Fruit fly (Drosophila melanogaster) whole organism, pupa: ENCODE results near the gene CCT4.

Source experiments
- CG10348 ChIP-seq: fragments of 200-800 bp; sonication (Bioruptor generic); IDR thresholded peaks from 2 replicates; pipeline ENCODE4 v1.3.6; 2022; ENCODE audit warnings: missing biosample characterization, missing genetic modification characterization
- CG12605 ChIP-seq: fragments of 200-800 bp; sonication (Bioruptor generic); IDR thresholded peaks from 2 replicates; pipeline ENCODE4 v1.3.6; 2022; ENCODE audit warnings: missing biosample characterization, missing genetic modification characterization
- CG13204 ChIP-seq: fragments of 200-800 bp; sonication (Bioruptor generic); optimal IDR thresholded peaks from 2 replicates; lab custom pipeline; 2018; ENCODE audit warnings: missing biosample characterization, mild to moderate bottlenecking, missing genetic modification characterization, moderate library complexity
- CG14655 ChIP-seq: fragments of 200-800 bp; sonication (Bioruptor generic); optimal IDR thresholded peaks from 3 replicates; lab custom pipeline; 2017; ENCODE audit warnings: mild to moderate bottlenecking, missing biosample characterization, missing genetic modification reagents, missing genetic modification characterization
- CG15710 ChIP-seq: fragments of 200-800 bp; sonication (Bioruptor generic); optimal IDR thresholded peaks from 2 replicates; lab custom pipeline; 2018; ENCODE audit warnings: missing biosample characterization, mild to moderate bottlenecking, missing genetic modification characterization, moderate library complexity
- CG17806 ChIP-seq: fragments of 200-800 bp; sonication (Bioruptor generic); optimal IDR thresholded peaks from 2 replicates; lab custom pipeline; 2018; ENCODE audit warnings: missing biosample characterization, mild to moderate bottlenecking, missing genetic modification characterization, moderate library complexity
- CG32121 ChIP-seq: fragments of 200-800 bp; sonication (Bioruptor generic); IDR thresholded peaks from 2 replicates; pipeline ENCODE4 v1.3.6; 2022; ENCODE audit warnings: missing biosample characterization, missing genetic modification characterization
- CG34367 ChIP-seq: fragments of 200-800 bp; sonication (Bioruptor generic); optimal IDR thresholded peaks from 2 replicates; lab custom pipeline; 2018; ENCODE audit warnings: missing biosample characterization, mild to moderate bottlenecking, missing genetic modification characterization
- CG4496 ChIP-seq: fragments of 200-800 bp; sonication (Bioruptor generic); IDR thresholded peaks from 3 replicates; pipeline ENCODE4 v1.3.6; 2022; ENCODE audit warnings: missing biosample characterization, missing genetic modification characterization
- CG8159 ChIP-seq: fragments of 200-800 bp; sonication (Bioruptor generic); optimal IDR thresholded peaks from 3 replicates; lab custom pipeline; 2018; ENCODE audit warnings: missing biosample characterization, mild to moderate bottlenecking, missing genetic modification characterization, moderate library complexity
- CG8301 ChIP-seq: fragments of 200-800 bp; sonication (Bioruptor generic); optimal IDR thresholded peaks from 2 replicates; lab custom pipeline; 2018; ENCODE audit warnings: missing biosample characterization, mild to moderate bottlenecking, missing genetic modification characterization
- CG9948 ChIP-seq: fragments of 200-800 bp; sonication (Bioruptor generic); optimal IDR thresholded peaks from 2 replicates; lab custom pipeline; 2018; ENCODE audit warnings: missing biosample characterization, mild to moderate bottlenecking, missing genetic modification characterization, moderate library complexity
- D1 ChIP-seq: fragments of 200-800 bp; sonication (Bioruptor generic); optimal IDR thresholded peaks from 2 replicates; lab custom pipeline; 2018; ENCODE audit warnings: missing biosample characterization, mild to moderate bottlenecking, missing genetic modification characterization, moderate library complexity
- EcR ChIP-seq: fragments of 200-800 bp; sonication (Bioruptor generic); optimal IDR thresholded peaks from 3 replicates; lab custom pipeline; 2019; ENCODE audit warnings: missing biosample characterization, missing genetic modification characterization, mild to moderate bottlenecking, moderate library complexity, missing genetic modification reagents
- Ets98B ChIP-seq: fragments of 200-800 bp; sonication (Bioruptor generic); IDR thresholded peaks from 2 replicates; pipeline ENCODE4 v1.3.6; 2022; ENCODE audit warnings: missing biosample characterization, missing genetic modification characterization
- Pif1A ChIP-seq: fragments of 200-800 bp; sonication (Bioruptor generic); optimal IDR thresholded peaks from 3 replicates; lab custom pipeline; 2016; ENCODE audit warnings: missing biosample characterization, missing genetic modification characterization
- Pif1B ChIP-seq: fragments of 200-800 bp; sonication (Bioruptor generic); optimal IDR thresholded peaks from 3 replicates; lab custom pipeline; 2016; ENCODE audit warnings: missing biosample characterization, missing genetic modification characterization
- Snoo ChIP-seq: fragments of 200-800 bp; sonication (Bioruptor generic); optimal IDR thresholded peaks from 3 replicates; lab custom pipeline; 2017; ENCODE audit warnings: missing biosample characterization, mild to moderate bottlenecking, missing genetic modification characterization, inconsistent platforms
- fd96Ca ChIP-seq: fragments of 200-800 bp; sonication (Bioruptor generic); IDR thresholded peaks from 3 replicates; pipeline ENCODE4 v1.3.6; 2022; ENCODE audit warnings: missing biosample characterization, missing genetic modification characterization
- gl ChIP-seq: fragments of 200-800 bp; sonication (Bioruptor generic); optimal IDR thresholded peaks from 2 replicates; lab custom pipeline; 2018; ENCODE audit warnings: missing biosample characterization, mild to moderate bottlenecking, missing genetic modification characterization
- rn ChIP-seq: fragments of 200-800 bp; sonication (Bioruptor generic); IDR thresholded peaks from 2 replicates; pipeline ENCODE4 v1.3.6; 2022; ENCODE audit warnings: missing biosample characterization, missing genetic modification characterization

The CCT4 gene

DNA sequence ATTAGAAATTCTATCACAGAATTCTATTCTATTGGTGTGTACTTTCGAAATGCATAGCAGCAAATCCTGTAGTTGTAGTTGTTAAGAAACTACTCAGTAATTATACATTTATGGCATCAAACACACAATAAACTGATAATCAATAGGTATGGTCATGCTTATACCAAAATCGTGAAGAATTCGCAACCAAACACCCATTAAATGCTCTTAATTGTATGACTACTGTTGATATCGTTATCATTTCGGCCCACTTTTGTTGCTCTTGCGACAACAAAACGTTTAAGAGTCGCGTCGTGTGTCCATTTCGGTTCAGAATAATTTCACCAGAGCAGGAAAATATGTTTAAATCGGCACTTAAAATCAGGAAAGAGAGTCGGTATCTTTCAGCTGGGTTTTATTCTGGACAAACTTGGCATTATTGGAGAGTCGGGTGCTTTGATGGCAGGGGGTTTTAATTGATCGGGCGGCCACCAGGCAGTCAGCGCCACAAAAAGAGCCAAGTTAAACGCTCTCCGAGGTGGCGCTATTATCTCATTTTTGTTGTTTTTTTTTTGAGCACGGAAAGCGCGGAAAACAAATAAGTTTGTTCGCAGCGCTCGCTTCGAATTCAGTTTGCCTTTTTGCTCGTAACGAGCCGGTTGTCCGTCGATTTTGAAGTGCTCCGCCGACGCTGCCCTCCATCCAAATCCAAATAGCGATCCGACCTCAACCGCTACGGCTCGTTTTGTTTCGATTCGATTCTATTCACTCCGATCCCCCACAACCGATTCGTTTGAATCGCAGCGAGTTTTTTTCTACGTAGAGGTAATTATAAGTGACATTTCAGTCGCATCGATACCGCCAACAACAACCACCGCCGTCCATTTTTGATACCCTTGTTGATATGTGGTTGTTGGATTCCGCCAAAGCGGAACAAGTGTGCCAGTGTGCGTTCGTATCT lies 26.0 kb upstream of the CCT4 start, which contains the start of gene MRP:
Gene MRP (plus strand): TSS at position 609 of the 940 bp plus-strand sequence.
- TF ChIP-seq fd96Ca (peak; percentile 52; the same call in 2 of the 3 replicates), CG15710 (no peak), gl (no peak), CG8301 (tag; lab: Kevin White, UChicago) (no peak), CG12605 (GFP tag; lab: Robert Waterston, UW) (no peak), Pif1A (no peak), D1 (tag; lab: Kevin White, UChicago) (no peak), CG14655 (GFP tag; lab: Kevin White, UChicago) (no peak), CG17806 (tag; lab: Kevin White, UChicago) (no peak), Snoo (tag; lab: Kevin White, UChicago) (no peak), rn (no peak), CG4496 (GFP tag; lab: Robert Waterston, UW) (peak; percentile 44; the same call in 1 of the 3 replicates), CG10348 (GFP tag; lab: Robert Waterston, UW) (no peak), Pif1B (GFP tag; lab: Kevin White, UChicago) (no peak), CG32121 (GFP tag; lab: Robert Waterston, UW) (peak; percentile 54; the same call in 1 of the 2 replicates), CG8159 (tag; lab: Kevin White, UChicago) (no peak), Ets98B (GFP tag; lab: Robert Waterston, UW) (peak; percentile 53), CG13204 (GFP tag; lab: Kevin White, UChicago) (no peak), CG9948 (tag; lab: Kevin White, UChicago) (no peak)

DNA sequence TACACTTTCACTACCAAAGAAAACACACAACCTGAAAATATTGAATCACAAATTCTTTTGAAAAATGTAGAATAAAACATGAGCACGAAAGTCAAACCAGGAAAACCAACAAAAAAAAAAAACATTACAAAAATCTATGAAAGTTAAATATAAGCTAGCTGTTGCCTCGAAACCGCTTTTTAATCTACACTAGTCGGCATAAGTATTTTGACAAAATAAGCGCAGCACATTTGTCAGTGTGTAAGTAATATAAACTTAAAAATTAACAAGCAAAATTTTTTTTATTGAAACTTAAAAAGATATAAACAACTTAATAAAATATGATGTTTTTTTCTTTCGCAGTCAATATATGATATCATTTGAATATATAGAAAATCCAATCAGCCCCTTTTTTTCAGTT lies 20.1 kb upstream of the CCT4 start, which contains the start of gene CG5787:
Gene CG5787 (minus strand): TSS at position 101 of the 400 bp plus-strand sequence.
- TF ChIP-seq CG8301 (tag; lab: Kevin White, UChicago) = no peak
- TF ChIP-seq rn = no peak
- TF ChIP-seq CG4496 (GFP tag; lab: Robert Waterston, UW) = no peak
- TF ChIP-seq CG8159 (tag; lab: Kevin White, UChicago) = no peak
- TF ChIP-seq Ets98B (GFP tag; lab: Robert Waterston, UW) = no peak
- no peak for TF ChIP-seq CG13204 (GFP tag; lab: Kevin White, UChicago)
- no peak for TF ChIP-seq Snoo (tag; lab: Kevin White, UChicago)
- no peak for TF ChIP-seq CG14655 (GFP tag; lab: Kevin White, UChicago)
- TF ChIP-seq CG12605 (GFP tag; lab: Robert Waterston, UW) = no peak
- no peak for TF ChIP-seq Pif1B (GFP tag; lab: Kevin White, UChicago)

DNA sequence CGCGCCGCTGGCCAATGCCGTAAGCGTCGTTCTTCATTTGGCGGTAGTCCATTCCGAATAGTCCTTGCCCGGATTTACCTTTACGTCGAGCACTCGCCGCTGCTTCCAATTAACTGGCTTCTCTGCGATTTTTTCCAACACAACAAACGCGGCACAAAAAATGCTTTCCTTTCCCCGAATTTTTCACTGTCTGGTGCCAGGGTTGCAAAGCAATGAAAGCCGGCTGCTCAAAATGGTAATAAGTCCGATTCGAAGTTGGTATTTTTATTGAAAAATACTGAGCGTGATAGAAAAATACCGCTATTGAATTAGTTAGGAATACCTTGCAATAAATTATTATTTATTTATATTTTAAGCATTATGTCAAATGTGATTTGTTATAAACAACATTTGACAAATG lies 19.5 kb upstream of the CCT4 start:
- TF ChIP-seq CG9948 (tag; lab: Kevin White, UChicago) = no peak
- no peak for TF ChIP-seq CG8159 (tag; lab: Kevin White, UChicago)
- no peak for TF ChIP-seq CG12605 (GFP tag; lab: Robert Waterston, UW)
- TF ChIP-seq CG32121 (GFP tag; lab: Robert Waterston, UW) = no peak
- no peak for TF ChIP-seq Ets98B (GFP tag; lab: Robert Waterston, UW)
- TF ChIP-seq CG14655 (GFP tag; lab: Kevin White, UChicago) = no peak
- TF ChIP-seq CG34367 (tag; lab: Kevin White, UChicago) = no peak
- no peak for TF ChIP-seq rn
- TF ChIP-seq gl = no peak
- TF ChIP-seq Snoo (tag; lab: Kevin White, UChicago) = no peak
- TF ChIP-seq CG13204 (GFP tag; lab: Kevin White, UChicago) = no peak
- no peak for TF ChIP-seq EcR (GFP tag; lab: Kevin White, UChicago)
- TF ChIP-seq CG17806 (tag; lab: Kevin White, UChicago) = no peak
- no peak for TF ChIP-seq CG4496 (GFP tag; lab: Robert Waterston, UW)

dm6 chr2L:12708576-12708975 lies 15.8 kb upstream of the CCT4 start:
- TF ChIP-seq CG14655 (GFP tag; lab: Kevin White, UChicago) (no peak), D1 (tag; lab: Kevin White, UChicago) (no peak)

dm6 chr2L:12707540-12707939 lies 14.8 kb upstream of the CCT4 start, which contains the start of the genes CG6180 and CG15484:
Gene CG6180, plus strand, starts transcription at chr2L:12707661.
Gene CG15484, minus strand, starts transcription at chr2L:12707711.
- no peak for TF ChIP-seq CG8159 (tag; lab: Kevin White, UChicago)
- TF ChIP-seq Ets98B (GFP tag; lab: Robert Waterston, UW) = no peak
- TF ChIP-seq CG15710 = no peak
- no peak for TF ChIP-seq CG8301 (tag; lab: Kevin White, UChicago)
- TF ChIP-seq, all 21 proteins: peak for 0

dm6 chr2L:12705376-12705775 lies 12.6 kb upstream of the CCT4 start:
- TF ChIP-seq D1 (tag; lab: Kevin White, UChicago) = no peak
- TF ChIP-seq CG8159 (tag; lab: Kevin White, UChicago) = no peak
- TF ChIP-seq CG12605 (GFP tag; lab: Robert Waterston, UW) = no peak
- no peak for TF ChIP-seq CG15710
- TF ChIP-seq CG17806 (tag; lab: Kevin White, UChicago) = no peak
- no peak for TF ChIP-seq CG34367 (tag; lab: Kevin White, UChicago)
- TF ChIP-seq Ets98B (GFP tag; lab: Robert Waterston, UW) = no peak
- TF ChIP-seq EcR (GFP tag; lab: Kevin White, UChicago) = no peak
- no peak for TF ChIP-seq CG10348 (GFP tag; lab: Robert Waterston, UW)
- TF ChIP-seq Snoo (tag; lab: Kevin White, UChicago) = no peak
- TF ChIP-seq Pif1B (GFP tag; lab: Kevin White, UChicago) = no peak
- TF ChIP-seq CG13204 (GFP tag; lab: Kevin White, UChicago) = no peak
- TF ChIP-seq CG8301 (tag; lab: Kevin White, UChicago) = no peak
- TF ChIP-seq CG32121 (GFP tag; lab: Robert Waterston, UW) = no peak
- TF ChIP-seq CG4496 (GFP tag; lab: Robert Waterston, UW) = no peak
- TF ChIP-seq CG9948 (tag; lab: Kevin White, UChicago) = no peak
- no peak for TF ChIP-seq Pif1A
